Fruit fly (Drosophila melanogaster): ENCODE results near the gene CG9521.

The CG9521 gene

DNA sequence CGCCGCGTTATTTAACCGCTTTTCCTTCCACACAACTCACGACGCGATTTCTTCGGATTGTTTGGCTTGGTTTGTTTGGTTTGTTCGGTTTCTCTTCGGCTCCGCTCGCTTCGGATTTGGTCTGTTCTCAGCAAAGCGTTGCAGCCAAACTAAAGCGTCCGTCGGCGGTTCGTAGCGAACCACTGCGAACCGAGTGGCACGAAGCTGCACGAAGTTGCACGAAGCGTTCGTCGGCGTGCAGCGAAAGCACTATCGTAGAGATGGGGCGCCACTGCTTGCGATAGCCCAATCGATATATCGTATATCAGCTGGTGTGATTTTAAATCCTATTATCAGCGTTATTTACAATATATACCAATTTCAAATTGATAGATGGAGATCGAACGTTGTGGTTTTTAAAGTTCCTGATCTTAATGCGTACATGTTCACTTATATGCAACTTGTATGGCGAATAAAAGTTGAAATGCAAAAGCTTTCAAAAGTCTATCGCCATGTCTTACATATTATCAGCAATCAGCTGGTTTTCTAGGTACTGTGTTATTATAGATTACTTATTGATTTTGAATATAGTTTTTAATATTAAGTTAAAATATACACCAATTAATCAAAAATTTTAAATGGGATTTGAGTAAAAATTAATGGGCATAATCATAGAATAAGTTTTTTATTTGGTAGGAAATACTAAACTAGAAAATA, 27.0 kb downstream of the CG9521 start, which contains the start of gene rut (continued):
- TF ChIP-seq Hr3 (GFP tag; optimal IDR thresholded peaks at IDR 0.05) (no peak), lbe (GFP tag; optimal IDR thresholded peaks at IDR 0.05) (no peak), sob (GFP tag; IDR thresholded peaks at IDR 0.05) (peak; percentile 46; the same call in 1 of the 2 replicates), sens-2 (GFP tag; IDR thresholded peaks at IDR 0.05) (no peak), psq (GFP tag; optimal IDR thresholded peaks at IDR 0.05) (no peak), tgo (GFP tag; IDR thresholded peaks at IDR 0.05) (no peak), jumu (GFP tag; optimal IDR thresholded peaks at IDR 0.05) (peak; percentile 18), slou (GFP tag; optimal IDR thresholded peaks at IDR 0.05) (no peak), crp (GFP tag; optimal IDR thresholded peaks at IDR 0.05) (peak in 1 of 2 experiments; percentile 87), seq (GFP tag; IDR thresholded peaks at IDR 0.05) (0 out of 2 replicates have a peak, but pooled peaks have one; percentile 6), crol (GFP tag; IDR thresholded peaks at IDR 0.05) (no peak), slbo (GFP tag; IDR thresholded peaks at IDR 0.05) (peak; percentile 50; the same call in 1 of the 2 replicates), CG11456 (GFP tag; IDR thresholded peaks at IDR 0.05) (no peak; the same call in 2 of the 3 replicates), CG17829 (tag; optimal IDR thresholded peaks at IDR 0.05) (peak; percentile 3), hbn (GFP tag; IDR thresholded peaks at IDR 0.05; ENCODE audit: partially characterized antibody) (peak; percentile 92), CG33213 (GFP tag; optimal IDR thresholded peaks at IDR 0.05) (no peak), z (GFP tag; IDR thresholded peaks at IDR 0.05) (no peak), CG7839 (tag; optimal IDR thresholded peaks at IDR 0.05) (no peak), CG2712 (tag; optimal IDR thresholded peaks at IDR 0.05) (no peak), so (GFP tag; IDR thresholded peaks at IDR 0.05) (no peak), disco-r (GFP tag; optimal IDR thresholded peaks at IDR 0.05) (no peak), gfzf (GFP tag; optimal IDR thresholded peaks at IDR 0.05) (peak; percentile 45), CG6765 (GFP tag; optimal IDR thresholded peaks at IDR 0.05) (no peak), CG13775 (GFP tag; optimal IDR thresholded peaks at IDR 0.05) (no peak), Dp (GFP tag; optimal IDR thresholded peaks at IDR 0.05) (peak; percentile 20), grn (GFP tag; optimal IDR thresholded peaks at IDR 0.05) (peak; percentile 1), ac (GFP tag; optimal IDR thresholded peaks at IDR 0.05) (no peak), fd64A (GFP tag; optimal IDR thresholded peaks at IDR 0.05) (no peak), NfI (GFP tag; optimal IDR thresholded peaks at IDR 0.05) (no peak), gt (GFP tag; IDR thresholded peaks at IDR 0.05) (no peak), HLH54F (GFP tag; optimal IDR thresholded peaks at IDR 0.05) (peak; percentile 23), Lhr (GFP tag; optimal IDR thresholded peaks at IDR 0.05) (no peak), CG30403 (GFP tag; optimal IDR thresholded peaks at IDR 0.05) (no peak), E2f2 (GFP tag; IDR thresholded peaks at IDR 0.05) (peak; percentile 55; the same call in 1 of the 2 replicates), CG16779 (GFP tag; IDR thresholded peaks at IDR 0.05) (no peak; the same call in 1 of the 2 replicates), CG13624 (GFP tag; optimal IDR thresholded peaks at IDR 0.05) (peak; percentile 60), Pdp1 (GFP tag; optimal IDR thresholded peaks at IDR 0.05) (peak in 1 of 2 experiments; percentile 25), CG12744 (GFP tag; optimal IDR thresholded peaks at IDR 0.05) (peak; percentile 25), tio (GFP tag; optimal IDR thresholded peaks at IDR 0.05) (no peak), CG10274 (GFP tag; optimal IDR thresholded peaks at IDR 0.05) (peak; percentile 14), CG17186 (GFP tag; optimal IDR thresholded peaks at IDR 0.05) (no peak), gro (GFP tag; optimal IDR thresholded peaks at IDR 0.05) (peak; percentile 78), CG42726 (GFP tag; IDR thresholded peaks at IDR 0.05; ENCODE audit: partially characterized antibody) (peak; percentile 96), CG3163 (GFP tag; optimal IDR thresholded peaks at IDR 0.05) (no peak), HHEX (GFP tag; optimal IDR thresholded peaks at IDR 0.05) (peak; percentile 34), Oli (tag; optimal IDR thresholded peaks at IDR 0.05) (no peak), vfl (GFP tag; optimal IDR thresholded peaks at IDR 0.05) (no peak), CG14860 (GFP tag; IDR thresholded peaks at IDR 0.05; ENCODE audit: partially characterized antibody) (peak; percentile 94), phol (tag; optimal IDR thresholded peaks at IDR 0.05) (peak; percentile 1), CG4282 (GFP tag; optimal IDR thresholded peaks at IDR 0.05) (no peak)

All from whole organism, embryonic.